Fruit fly (Drosophila melanogaster) whole organism, embryonic: ENCODE results near the gene Ac3.
A peak's percentile ranks its signal among the peaks of the same experiment; 100 is the strongest.

Experiments used
- Bteb2 ChIP-seq: fragments of 200-800 bp; sonication (Bioruptor generic); optimal IDR thresholded peaks from 2 replicates; lab custom pipeline; 2016; ENCODE audit warnings: missing biosample characterization, missing genetic modification characterization
- CG10979 ChIP-seq: fragments of 200-800 bp; sonication (Bioruptor generic); optimal IDR thresholded peaks from 2 replicates; lab custom pipeline; 2018; ENCODE audit warnings: missing biosample characterization, mild to moderate bottlenecking, missing genetic modification characterization, moderate library complexity
- CG11093 ChIP-seq: fragments of 200-800 bp; sonication (Bioruptor generic); IDR thresholded peaks from 3 replicates; pipeline ENCODE4 v1.3.6; 2022; ENCODE audit warnings: missing biosample characterization, missing genetic modification characterization
- CG11695 ChIP-seq: fragments of 200-800 bp; sonication (Bioruptor generic); IDR thresholded peaks from 3 replicates; pipeline ENCODE4 v1.3.6; 2022; ENCODE audit warnings: missing biosample characterization, missing genetic modification characterization
- CG12104 ChIP-seq: fragments of 200-800 bp; sonication (Bioruptor generic); optimal IDR thresholded peaks from 3 replicates; lab custom pipeline; 2016; ENCODE audit warnings: missing biosample characterization, missing genetic modification characterization
- CG12155 ChIP-seq: fragments of 200-800 bp; sonication (Bioruptor generic); optimal IDR thresholded peaks from 3 replicates; lab custom pipeline; 2016; ENCODE audit warnings: missing biosample characterization, missing genetic modification characterization
- CG1832 ChIP-seq: fragments of 200-800 bp; sonication (Bioruptor generic); optimal IDR thresholded peaks from 2 replicates; lab custom pipeline; 2017; ENCODE audit warnings: missing biosample characterization, mild to moderate bottlenecking, missing genetic modification characterization, inconsistent platforms
- CG32532 ChIP-seq: fragments of 200-800 bp; sonication (Bioruptor generic); IDR thresholded peaks from 2 replicates; pipeline ENCODE4 v1.3.6; 2022; ENCODE audit warnings: missing biosample characterization, missing genetic modification characterization
- CG6791 ChIP-seq: fragments of 200-800 bp; sonication (Bioruptor generic); IDR thresholded peaks from 3 replicates; pipeline ENCODE4 v1.3.6; 2022; ENCODE audit warnings: missing biosample characterization, missing genetic modification characterization; ENCODE audit not compliant: partially characterized antibody
- CG6854 ChIP-seq: fragments of 200-800 bp; sonication (Bioruptor generic); optimal IDR thresholded peaks from 3 replicates; lab custom pipeline; 2017; ENCODE audit warnings: missing biosample characterization, mild to moderate bottlenecking, missing genetic modification characterization
- CG7357 ChIP-seq: fragments of 200-800 bp; sonication (Bioruptor generic); IDR thresholded peaks from 3 replicates; pipeline ENCODE4 v1.3.6; 2022; ENCODE audit warnings: missing biosample characterization, missing genetic modification characterization
- CG9215 ChIP-seq: fragments of 200-800 bp; sonication (Bioruptor generic); IDR thresholded peaks from 2 replicates; pipeline ENCODE4 v1.3.6; 2022; ENCODE audit warnings: missing biosample characterization, missing genetic modification characterization
- CG9437 ChIP-seq: fragments of 200-800 bp; sonication (Bioruptor generic); optimal IDR thresholded peaks from 2 replicates; lab custom pipeline; 2018; ENCODE audit warnings: missing biosample characterization, mild to moderate bottlenecking, missing genetic modification characterization
- D19A ChIP-seq: fragments of 200-800 bp; optimal IDR thresholded peaks from 3 replicates; lab custom pipeline; 2019; ENCODE audit warnings: missing biosample characterization, mild to moderate bottlenecking, missing genetic modification characterization, moderate library complexity
- Dad ChIP-seq: fragments of 200-800 bp; sonication (Bioruptor generic); optimal IDR thresholded peaks from 3 replicates; lab custom pipeline; 2016; ENCODE audit warnings: missing biosample characterization, missing genetic modification characterization
- E2f2 ChIP-seq: fragments of 200-800 bp; sonication (Bioruptor generic); IDR thresholded peaks from 2 replicates; pipeline ENCODE4 v1.3.6; 2022; ENCODE audit warnings: missing biosample characterization, missing genetic modification characterization
- HmgD ChIP-seq: fragments of 200-800 bp; sonication (Bioruptor generic); optimal IDR thresholded peaks from 3 replicates; lab custom pipeline; 2016; ENCODE audit warnings: missing biosample characterization, missing genetic modification characterization
- Hr39 ChIP-seq: fragments of >200 bp; optimal IDR thresholded peaks from 2 replicates; lab custom pipeline; 2017
- Hr78 ChIP-seq, 2 experiments: fragments of 200-800 bp in 1 of 2; fragments of >200 bp in 1 of 2; sonication (Bioruptor generic) in 1 of 2; optimal IDR thresholded peaks; 2 replicates each; lab custom pipeline; 2017 to 2019; ENCODE audit warnings: missing biosample characterization in 2 of 2, missing genetic modification characterization in 2 of 2, mild to moderate bottlenecking in 1 of 2, moderate library complexity in 1 of 2
- Med ChIP-seq: fragments of 200-800 bp; sonication (Bioruptor generic); peaks from one replicate; lab custom pipeline; 2016; ENCODE audit warnings: missing biosample characterization, missing genetic modification characterization, mild to moderate bottlenecking, inconsistent platforms, moderate library complexity
- Neu2 ChIP-seq: fragments of 200-800 bp; sonication (Bioruptor generic); optimal IDR thresholded peaks from 3 replicates; lab custom pipeline; 2016; ENCODE audit warnings: missing biosample characterization, missing genetic modification characterization, borderline replicate concordance
- Pdp1 ChIP-seq, 2 experiments: fragments of 200-800 bp; sonication (Bioruptor generic); optimal IDR thresholded peaks; 3 replicates each; lab custom pipeline; 2016; ENCODE audit warnings: missing biosample characterization in 2 of 2, missing genetic modification characterization in 2 of 2, mild to moderate bottlenecking in 1 of 2, moderate library complexity in 1 of 2
- Sox100B ChIP-seq: fragments of 200-800 bp; sonication (Bioruptor generic); optimal IDR thresholded peaks from 3 replicates; lab custom pipeline; 2018; ENCODE audit warnings: missing biosample characterization, mild to moderate bottlenecking, missing genetic modification characterization
- Tbp ChIP-seq: fragments of >200 bp; optimal IDR thresholded peaks from 2 replicates; lab custom pipeline; 2018; ENCODE audit warnings: missing biosample characterization, missing genetic modification characterization
- amos ChIP-seq: fragments of 200-800 bp; sonication (Bioruptor generic); IDR thresholded peaks from 2 replicates; pipeline ENCODE4 v1.3.6; 2022; ENCODE audit warnings: missing biosample characterization, missing genetic modification characterization; ENCODE audit not compliant: partially characterized antibody
- bab2 ChIP-seq: fragments of 200-800 bp; sonication (Bioruptor generic); optimal IDR thresholded peaks from 2 replicates; lab custom pipeline; 2016; ENCODE audit warnings: missing biosample characterization, missing genetic modification characterization
- bbx ChIP-seq: fragments of 200-800 bp; sonication (Bioruptor generic); IDR thresholded peaks from 2 replicates; pipeline ENCODE4 v1.3.6; 2022; ENCODE audit warnings: missing biosample characterization, missing genetic modification characterization; ENCODE audit not compliant: partially characterized antibody
- cato ChIP-seq: fragments of 200-800 bp; sonication (Bioruptor generic); optimal IDR thresholded peaks from 2 replicates; lab custom pipeline; 2016; ENCODE audit warnings: missing biosample characterization, missing genetic modification characterization, borderline replicate concordance
- cg ChIP-seq: fragments of 200-800 bp; sonication (Bioruptor generic); optimal IDR thresholded peaks from 3 replicates; lab custom pipeline; 2019; ENCODE audit warnings: missing biosample characterization, mild to moderate bottlenecking, missing genetic modification characterization, moderate library complexity
- danr ChIP-seq: fragments of 200-800 bp; sonication (Bioruptor generic); IDR thresholded peaks from 2 replicates; pipeline ENCODE4 v1.3.6; 2022; ENCODE audit warnings: missing biosample characterization, missing genetic modification characterization
- dati ChIP-seq: fragments of 200-800 bp; sonication (Bioruptor generic); IDR thresholded peaks from 2 replicates; pipeline ENCODE4 v1.3.6; 2022; ENCODE audit warnings: missing biosample characterization, missing genetic modification characterization
- eve ChIP-seq, 2 experiments: fragments of >200 bp; optimal IDR thresholded peaks; 2 replicates each; lab custom pipeline; 2017; ENCODE audit warnings: missing biosample characterization in 2 of 2, missing genetic modification characterization in 2 of 2
- exex ChIP-seq: fragments of 200-800 bp; sonication (Bioruptor generic); optimal IDR thresholded peaks from 4 replicates; lab custom pipeline; 2018; ENCODE audit warnings: missing biosample characterization, mild to moderate bottlenecking, missing genetic modification characterization, moderate library complexity
- fru ChIP-seq: fragments of >200 bp; optimal IDR thresholded peaks from 2 replicates; lab custom pipeline; 2017
- grn ChIP-seq: fragments of 200-800 bp; sonication (Bioruptor generic); optimal IDR thresholded peaks from 3 replicates; lab custom pipeline; 2017; ENCODE audit warnings: missing biosample characterization, missing genetic modification characterization
- ind ChIP-seq: fragments of 200-800 bp; sonication (Bioruptor generic); optimal IDR thresholded peaks from 3 replicates; lab custom pipeline; 2016; ENCODE audit warnings: missing biosample characterization, missing genetic modification characterization
- ken ChIP-seq: fragments of 200-800 bp; sonication (Bioruptor generic); IDR thresholded peaks from 3 replicates; pipeline ENCODE4 v1.3.6; 2022; ENCODE audit warnings: missing biosample characterization, missing genetic modification characterization
- nau ChIP-seq: fragments of 200-800 bp; sonication (Bioruptor generic); optimal IDR thresholded peaks from 3 replicates; lab custom pipeline; 2017; ENCODE audit warnings: missing biosample characterization, mild to moderate bottlenecking, missing genetic modification characterization, missing genetic modification reagents
- nerfin-1 ChIP-seq: fragments of 200-800 bp; sonication (Bioruptor generic); optimal IDR thresholded peaks from 3 replicates; lab custom pipeline; 2019; ENCODE audit warnings: missing biosample characterization, mild to moderate bottlenecking, missing genetic modification characterization, moderate library complexity
- nmo ChIP-seq: fragments of 200-800 bp; sonication (Bioruptor generic); optimal IDR thresholded peaks from 2 replicates; lab custom pipeline; 2018; ENCODE audit warnings: missing biosample characterization, mild to moderate bottlenecking, missing genetic modification characterization, moderate library complexity
- nom ChIP-seq: fragments of 200-800 bp; sonication (Bioruptor generic); optimal IDR thresholded peaks from 2 replicates; lab custom pipeline; 2017; ENCODE audit warnings: missing biosample characterization, missing genetic modification characterization, mild to moderate bottlenecking, moderate library complexity, missing genetic modification reagents
- pan ChIP-seq, 4 experiments: fragments of >200 bp in 3 of 4; fragments of 200-800 bp in 1 of 4; sonication (Bioruptor generic) in 1 of 4; optimal IDR thresholded peaks in 3 of 4; IDR thresholded peaks in 1 of 4; 2 replicates each; pipeline versions ENCODE4 v1.3.6 to Lab custom; 2017 to 2022; ENCODE audit warnings: missing biosample characterization in 2 of 4, missing genetic modification characterization in 2 of 4, mixed read lengths in 1 of 4
- pita ChIP-seq: fragments of 200-800 bp; sonication (Bioruptor generic); optimal IDR thresholded peaks from 2 replicates; lab custom pipeline; 2017; ENCODE audit warnings: missing biosample characterization, mild to moderate bottlenecking, missing genetic modification characterization
- sens ChIP-seq: fragments of 200-800 bp; sonication (Bioruptor generic); peaks from one replicate; lab custom pipeline; 2016; ENCODE audit warnings: missing biosample characterization, missing genetic modification characterization
- tna ChIP-seq: fragments of 200-800 bp; sonication (Bioruptor generic); IDR thresholded peaks from 2 replicates; pipeline ENCODE4 v1.3.6; 2022; ENCODE audit warnings: missing biosample characterization, missing genetic modification characterization; ENCODE audit not compliant: partially characterized antibody
- wor ChIP-seq: fragments of 200-800 bp; sonication (Bioruptor generic); IDR thresholded peaks from 2 replicates; pipeline ENCODE4 v1.3.6; 2022; ENCODE audit warnings: missing biosample characterization, missing genetic modification characterization

Gene Ac3

DNA sequence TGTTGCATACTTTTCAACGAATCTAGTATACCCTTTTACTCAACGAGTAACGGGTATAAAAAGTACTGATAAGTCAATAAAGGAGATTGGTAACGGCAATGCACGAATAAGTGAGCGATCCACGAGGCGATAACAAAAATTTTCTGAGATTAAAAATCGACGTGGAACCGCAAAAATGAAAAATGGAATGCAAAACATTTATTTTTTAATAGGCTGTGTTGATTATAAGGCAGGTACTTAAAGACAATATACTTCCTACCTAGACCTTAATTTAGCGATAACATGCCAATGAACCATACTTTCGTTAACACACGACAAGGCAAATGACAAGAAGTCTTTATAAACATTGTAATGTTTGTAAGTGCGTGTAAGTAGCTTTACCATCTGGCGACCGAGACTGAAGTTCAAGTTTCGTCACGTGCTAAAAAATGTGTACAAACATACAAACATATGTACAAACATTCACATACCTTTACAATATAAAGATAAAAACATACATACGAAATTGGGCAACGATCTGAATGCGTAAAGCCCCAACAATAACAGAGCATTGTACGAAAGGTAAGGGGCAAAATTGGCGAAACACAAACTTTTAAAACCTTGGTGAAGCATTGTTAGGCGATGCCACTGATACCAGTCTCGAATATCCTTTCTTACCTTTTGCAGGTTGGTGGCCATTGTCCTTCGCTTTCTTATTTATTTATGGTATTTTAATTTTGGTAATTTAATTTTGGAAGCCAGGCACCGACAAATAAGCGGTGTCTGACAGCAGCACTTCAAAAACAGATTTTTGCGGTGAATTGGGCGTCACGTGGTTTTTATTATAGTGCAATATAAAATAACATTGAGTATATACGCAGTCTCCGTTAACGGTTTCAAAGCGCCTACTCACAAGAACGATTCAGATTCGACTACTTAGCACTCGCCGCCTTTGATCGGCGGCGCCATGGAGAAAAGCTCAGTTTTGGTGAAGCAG, 9.4 kb upstream of the Ac3 start (continued):
- 0 out of 2 replicates have a peak, but pooled peaks have one; percentile 14 for TF ChIP-seq tna (GFP tag; lab: Robert Waterston, UW)
- TF ChIP-seq exex (tag; lab: Kevin White, UChicago) = peak; percentile 78
- TF ChIP-seq Tbp = no peak
- peak; percentile 67 for TF ChIP-seq sens
- TF ChIP-seq Med (GFP tag; lab: Kevin White, UChicago) = peak; percentile 31
- TF ChIP-seq CG6854 (GFP tag; lab: Kevin White, UChicago) = no peak
- TF ChIP-seq CG11695 = 0 out of 3 replicates have a peak, but pooled peaks have one; percentile 12
- TF ChIP-seq D19A (tag; lab: Kevin White, UChicago) = no peak
- TF ChIP-seq nmo (GFP tag; lab: Kevin White, UChicago) = no peak
- no peak for TF ChIP-seq fru (lab: Kevin White, UChicago)
- TF ChIP-seq HmgD (GFP tag; lab: Kevin White, UChicago) = no peak
- no peak for TF ChIP-seq cg
- TF ChIP-seq CG32532 = peak; percentile 30; the same call in 1 of the 2 replicates
- TF ChIP-seq Pdp1 (GFP tag; optimal IDR thresholded peaks at IDR 0.05; lab: Kevin White, UChicago) = peak in 1 of 2 experiments; percentile 19
- no peak for TF ChIP-seq CG11093
- TF ChIP-seq bab2 (GFP tag; lab: Kevin White, UChicago) = no peak
- peak; percentile 84 for TF ChIP-seq grn
- TF ChIP-seq CG12155 (GFP tag; lab: Kevin White, UChicago) = peak; percentile 34
- no peak for TF ChIP-seq CG7357
- peak; percentile 33; the same call in 1 of the 3 replicates for TF ChIP-seq CG6791 (GFP tag; lab: Robert Waterston, UW)
- TF ChIP-seq pan (optimal IDR thresholded peaks at IDR 0.05; lab: Kevin White, UChicago) = no peak
- peak in 1 of 2 experiments; percentile 44 for TF ChIP-seq pan (GFP tag; optimal IDR thresholded peaks at IDR 0.05 in 1 of 2, IDR thresholded peaks at IDR 0.05 in 1 of 2)
- TF ChIP-seq bbx (GFP tag; lab: Robert Waterston, UW) = peak; percentile 38; the same call in 1 of the 2 replicates
- TF ChIP-seq CG10979 (tag; lab: Kevin White, UChicago) = no peak
- TF ChIP-seq ken (GFP tag; lab: Robert Waterston, UW) = no peak
- TF ChIP-seq, all 482 proteins: peak for 22

DNA sequence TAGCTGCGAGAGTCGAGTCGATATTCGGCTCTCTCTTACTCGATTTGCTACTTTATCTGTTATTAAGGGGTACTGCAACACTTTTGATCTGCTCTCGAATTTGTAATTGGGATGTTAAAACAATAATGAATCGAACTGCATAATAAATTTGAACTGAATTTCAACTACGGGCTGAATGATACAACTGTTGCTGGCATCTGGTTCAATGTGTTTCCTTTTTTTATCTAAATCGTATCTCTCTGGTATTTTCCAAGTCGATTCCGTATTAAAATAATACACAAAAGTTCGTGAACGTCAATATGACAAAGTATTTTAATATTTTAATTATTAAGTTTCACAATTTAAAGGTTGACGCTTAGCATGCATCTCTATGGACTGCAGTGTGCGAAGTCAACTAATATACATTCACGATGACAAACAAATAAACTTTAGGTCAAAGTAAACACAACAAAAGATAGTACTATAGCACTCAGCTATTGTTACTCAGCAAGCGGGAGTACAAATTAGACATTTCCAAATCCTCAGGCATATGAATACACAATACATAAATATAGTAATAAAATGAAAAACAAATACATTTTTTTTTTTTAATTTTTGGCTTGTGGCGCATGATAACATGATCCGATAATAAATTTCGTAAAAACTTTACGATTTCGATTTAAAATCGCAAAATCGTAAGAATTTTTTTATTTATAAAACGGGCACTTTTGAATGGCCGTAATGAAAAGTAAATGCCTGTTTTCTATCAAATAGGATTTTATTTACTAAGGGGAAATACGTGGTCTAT, 8.5 kb upstream of the Ac3 start, which contains the start of gene CG2201:
Gene CG2201, minus strand, starts transcription at position 396 of the 787 bp plus-strand sequence.
- TF ChIP-seq grn (peak; percentile 18), ind (GFP tag; lab: Kevin White, UChicago) (peak; percentile 3), cato (peak; percentile 2), Hr39 (lab: Kevin White, UChicago) (no peak), Hr78 (GFP tag; optimal IDR thresholded peaks at IDR 0.05; lab: Kevin White, UChicago) (peak in 1 of 2 experiments; percentile 84), CG12104 (GFP tag; lab: Kevin White, UChicago) (peak; percentile 28), wor (no peak), CG9437 (GFP tag; lab: Kevin White, UChicago) (no peak), E2f2 (GFP tag; lab: Robert Waterston, UW) (no peak; the same call in none of the 2 replicates), danr (GFP tag; lab: Robert Waterston, UW) (no peak), eve (GFP tag; optimal IDR thresholded peaks at IDR 0.05; lab: Kevin White, UChicago) (peak in 1 of 2 experiments; percentile 76), amos (no peak), nerfin-1 (peak; percentile 37), nom (GFP tag; lab: Kevin White, UChicago) (no peak), Neu2 (GFP tag; lab: Kevin White, UChicago) (no peak), Bteb2 (GFP tag; lab: Kevin White, UChicago) (peak; percentile 5), pita (GFP tag; lab: Kevin White, UChicago) (no peak), CG9215 (GFP tag; lab: Robert Waterston, UW) (no peak), CG1832 (no peak), Sox100B (GFP tag; lab: Kevin White, UChicago) (peak; percentile 69), Dad (no peak), nau (GFP tag; lab: Kevin White, UChicago) (peak; percentile 40), dati (GFP tag; lab: Robert Waterston, UW) (no peak)
